Worm (Caenorhabditis elegans): ENCODE measurements around the gene C09G4.4.

- TF ChIP-seq elt-3 (tag; optimal IDR thresholded peaks at IDR 0.05) (no peak), snpc-4 (tag; optimal IDR thresholded peaks at IDR 0.05) (no peak), unc-62 (GFP tag; optimal IDR thresholded peaks at IDR 0.05) (no peak), blmp-1 (tag; optimal IDR thresholded peaks at IDR 0.05) (no peak), ces-1 (GFP tag; optimal IDR thresholded peaks at IDR 0.05) (no peak)
Observed at ce11 chrIV:8529039-8529438, 16.3 kb downstream of the C09G4.4 start.
